Worm (Caenorhabditis elegans) whole organism, midembryonic: Measurements from ENCODE around the gene gpcp-1.

Source experiments
- T22C8.4 ChIP-seq: fragments of 200-800 bp; sonication (Bioruptor generic); IDR thresholded peaks from 2 replicates; pipeline ENCODE4 v1.3.6; 2022; ENCODE audit warnings: missing genetic modification characterization, missing compliant biosample characterization
- cog-1 ChIP-seq: sonication (generic microtip); optimal IDR thresholded peaks from 2 replicates; lab custom pipeline; 2016; ENCODE audit warnings: missing genetic modification characterization, missing compliant biosample characterization
- flt-1 ChIP-seq: fragments of 200-800 bp; sonication (Bioruptor generic); IDR thresholded peaks from 2 replicates; pipeline ENCODE4 v1.3.6; 2022; ENCODE audit warnings: missing genetic modification characterization, missing compliant biosample characterization
- med-1 ChIP-seq: sonication (generic microtip); optimal IDR thresholded peaks from 2 replicates; lab custom pipeline; 2017; ENCODE audit warnings: missing genetic modification characterization, mild to moderate bottlenecking, missing compliant biosample characterization, antibody characterized with exemption, missing genetic modification reagents; ENCODE audit not compliant: insufficient read depth
- ref-1 ChIP-seq: fragments of 200-800 bp; sonication (Bioruptor generic); conservative IDR thresholded peaks from 2 replicates; pipeline ENCODE4 v1.3.6; 2022; ENCODE audit warnings: missing genetic modification reagents, missing genetic modification characterization, missing compliant biosample characterization
- ztf-23 ChIP-seq: fragments of 200-800 bp; sonication (Bioruptor generic); IDR thresholded peaks from 2 replicates; pipeline ENCODE4 v1.3.6; 2022; ENCODE audit warnings: missing genetic modification reagents, missing genetic modification characterization, missing compliant biosample characterization
- ztf-29 ChIP-seq: fragments of 200-800 bp; sonication (Bioruptor generic); IDR thresholded peaks from 2 replicates; pipeline ENCODE4 v1.3.6; 2022; ENCODE audit warnings: missing genetic modification reagents, missing genetic modification characterization, missing compliant biosample characterization

ce11 chrX:3126233-3126632, 15.8 kb upstream of the gpcp-1 start:
- no peak for TF ChIP-seq flt-1 (GFP tag; lab: Robert Waterston, UW)
- TF ChIP-seq T22C8.4 (GFP tag; lab: Robert Waterston, UW): no peak
- no peak for TF ChIP-seq ztf-29 (GFP tag; lab: Robert Waterston, UW)
- no peak for TF ChIP-seq cog-1
- no peak for TF ChIP-seq ztf-23 (GFP tag; lab: Robert Waterston, UW)
- no peak for TF ChIP-seq ref-1 (GFP tag; lab: Robert Waterston, UW)
- TF ChIP-seq med-1 (GFP tag; lab: Kevin White, UChicago): no peak
